Fruit fly (Drosophila melanogaster) whole organism, embryonic: ENCODE data around the gene CG12279.

Experiments
- CG13624 ChIP-seq: fragments of 200-800 bp; sonication (Bioruptor generic); optimal IDR thresholded peaks from 2 replicates; lab custom pipeline; 2016; ENCODE audit warnings: missing biosample characterization, missing genetic modification characterization
- CG15601 ChIP-seq: fragments of 200-800 bp; sonication (Bioruptor generic); optimal IDR thresholded peaks from 3 replicates; lab custom pipeline; 2019; ENCODE audit warnings: missing biosample characterization, mild to moderate bottlenecking, missing genetic modification characterization, moderate library complexity
- CG30431 ChIP-seq: fragments of 200-800 bp; sonication (Bioruptor generic); optimal IDR thresholded peaks from 2 replicates; lab custom pipeline; 2017; ENCODE audit warnings: missing biosample characterization, missing genetic modification characterization
- CG9437 ChIP-seq: fragments of 200-800 bp; sonication (Bioruptor generic); optimal IDR thresholded peaks from 2 replicates; lab custom pipeline; 2018; ENCODE audit warnings: missing biosample characterization, mild to moderate bottlenecking, missing genetic modification characterization
- CHES-1-like ChIP-seq: fragments of 200-800 bp; sonication (Bioruptor generic); optimal IDR thresholded peaks from 2 replicates; lab custom pipeline; 2016; ENCODE audit warnings: missing biosample characterization, missing genetic modification characterization
- Hr39 ChIP-seq: fragments of >200 bp; optimal IDR thresholded peaks from 2 replicates; lab custom pipeline; 2017
- ase ChIP-seq: fragments of 200-800 bp; sonication (Bioruptor generic); IDR thresholded peaks from 3 replicates; pipeline ENCODE4 v1.3.6; 2022; ENCODE audit warnings: missing biosample characterization, missing genetic modification characterization
- crol ChIP-seq: fragments of 200-800 bp; sonication (Bioruptor generic); IDR thresholded peaks from 2 replicates; pipeline ENCODE4 v1.3.6; 2022; ENCODE audit warnings: missing biosample characterization, missing genetic modification characterization
- disco-r ChIP-seq: fragments of 200-800 bp; sonication (Bioruptor generic); optimal IDR thresholded peaks from 2 replicates; lab custom pipeline; 2016; ENCODE audit warnings: missing biosample characterization, missing genetic modification characterization

DNA sequence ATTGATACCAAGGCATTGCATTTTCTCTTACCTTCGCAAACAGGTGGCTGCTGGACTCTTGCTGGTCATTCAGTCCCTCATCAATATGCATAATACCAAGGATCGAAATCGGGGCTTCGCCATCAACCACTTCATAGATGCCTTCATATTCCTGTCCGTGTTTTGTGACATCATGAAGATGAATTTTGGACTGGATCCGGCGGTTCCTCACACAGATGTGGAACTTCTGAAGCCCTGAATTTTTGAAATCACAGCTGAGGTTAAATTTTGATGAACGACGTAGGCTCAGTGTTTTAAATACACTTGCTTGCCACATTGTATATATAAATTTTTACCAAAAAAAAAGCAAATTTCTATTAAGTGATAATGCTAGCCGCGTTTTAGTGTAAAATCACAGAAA is 7.9 kb upstream of the CG12279 start, which contains the start of gene Past1:
- no peak for TF ChIP-seq crol (GFP tag; lab: Robert Waterston, UW)
- TF ChIP-seq CG30431: no peak
- TF ChIP-seq Hr39 (lab: Kevin White, UChicago): no peak
- no peak for TF ChIP-seq CG9437
- TF ChIP-seq CG15601 (tag; lab: Kevin White, UChicago): no peak
- no peak for TF ChIP-seq ase (GFP tag; lab: Robert Waterston, UW)
- no peak for TF ChIP-seq disco-r (GFP tag; lab: Kevin White, UChicago)
- no peak for TF ChIP-seq CG13624 (GFP tag; lab: Kevin White, UChicago)
- no peak for TF ChIP-seq CHES-1-like (GFP tag; lab: Kevin White, UChicago)
